Fruit fly (Drosophila melanogaster) whole organism: Measurements from ENCODE around the gene CG9330.

Source experiments
- CG8478 ChIP-seq: fragments of >200 bp; optimal IDR thresholded peaks from 2 replicates; lab custom pipeline; 2018; ENCODE audit warnings: inconsistent platforms
- Dll ChIP-seq: fragments of >200 bp; optimal IDR thresholded peaks from 2 replicates; lab custom pipeline; 2017
- EcR ChIP-seq, 2 experiments: fragments of >200 bp; optimal IDR thresholded peaks; 2 replicates each; lab custom pipeline; 2017; ENCODE audit warnings: missing biosample characterization in 2 of 2, missing genetic modification characterization in 2 of 2, missing genetic modification reagents in 2 of 2
- pan ChIP-seq: fragments of >200 bp; optimal IDR thresholded peaks from 2 replicates; lab custom pipeline; 2017
- psq ChIP-seq: fragments of >200 bp; optimal IDR thresholded peaks from 2 replicates; lab custom pipeline; 2017
- usp ChIP-seq: fragments of >200 bp; optimal IDR thresholded peaks from 2 replicates; lab custom pipeline; 2017; ENCODE audit warnings: missing biosample characterization, missing genetic modification characterization, mixed read lengths

dm6 chr3L:19552136-19552773, 33.8 kb upstream of the CG9330 start, which contains the start of the genes Ltn1 and CG9300:
- no peak for TF ChIP-seq usp (GFP tag; lab: Kevin White, UChicago)
- no peak for TF ChIP-seq psq (lab: Kevin White, UChicago)
- TF ChIP-seq Dll (lab: Kevin White, UChicago), result no peak
- no peak for TF ChIP-seq pan (lab: Kevin White, UChicago)
- TF ChIP-seq CG8478 (lab: Kevin White, UChicago), result no peak
- no peak for TF ChIP-seq EcR (GFP tag; optimal IDR thresholded peaks at IDR 0.05; lab: Kevin White, UChicago)
